Worm (Caenorhabditis elegans): Measurements from ENCODE around the gene Y39A1A.21.

DNA sequence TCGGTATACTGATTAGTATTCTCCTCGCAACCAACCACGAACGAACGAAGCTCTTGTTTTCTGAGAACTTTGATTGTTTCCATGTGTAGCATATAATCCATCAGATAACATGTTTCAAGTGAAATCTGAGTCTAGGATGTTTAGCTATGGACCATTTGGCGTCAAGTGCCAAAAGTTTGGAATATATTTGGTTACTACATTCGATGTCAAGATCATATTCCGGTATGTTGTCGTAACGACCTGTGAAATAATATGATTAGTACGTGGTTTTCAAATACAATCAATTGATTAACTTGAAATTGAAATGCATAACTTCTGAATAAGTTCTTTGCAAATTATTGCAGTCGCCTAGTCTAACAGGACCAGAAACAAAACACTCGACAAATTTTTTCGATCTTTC lies 15.8 kb downstream of the Y39A1A.21 start, which contains the start of gene Y39A1A.17:
- TF ChIP-seq med-1 (GFP tag; optimal IDR thresholded peaks at IDR 0.05; ENCODE audit: insufficient read depth) = no peak
- TF ChIP-seq cog-1 (tag; optimal IDR thresholded peaks at IDR 0.05) = no peak
- no peak for TF ChIP-seq T22C8.4 (GFP tag; IDR thresholded peaks at IDR 0.05)
- TF ChIP-seq flt-1 (GFP tag; IDR thresholded peaks at IDR 0.05) = no peak
- TF ChIP-seq ztf-29 (GFP tag; IDR thresholded peaks at IDR 0.05) = no peak
- TF ChIP-seq klf-2 (GFP tag; conservative IDR thresholded peaks at IDR 0.05) = no peak
- TF ChIP-seq tab-1 (GFP tag; IDR thresholded peaks at IDR 0.05) = no peak
